Worm (Caenorhabditis elegans) whole organism, L2 larva: ENCODE measurements around the gene fem-3.

Source experiments
- C34F6.9 ChIP-seq: fragments of 150-350 bp; optimal IDR thresholded peaks from 2 replicates; lab custom pipeline; 2014; ENCODE audit warnings: missing biosample characterization, missing genetic modification characterization
- F13H6.1 ChIP-seq: sonication (generic microtip); optimal IDR thresholded peaks from 2 replicates; lab custom pipeline; 2016; ENCODE audit warnings: missing genetic modification characterization, missing compliant biosample characterization
- R02D3.7 ChIP-seq: fragments of 150-350 bp; optimal IDR thresholded peaks from 2 replicates; lab custom pipeline; 2014; ENCODE audit warnings: missing biosample characterization, missing genetic modification characterization
- Y55F3AM.14 ChIP-seq: fragments of 200-800 bp; sonication (Bioruptor generic); optimal IDR thresholded peaks from 2 replicates; lab custom pipeline; 2018; ENCODE audit warnings: mild to moderate bottlenecking, missing genetic modification characterization, missing compliant biosample characterization
- ZK546.5 ChIP-seq: sonication (generic microtip); optimal IDR thresholded peaks from 2 replicates; lab custom pipeline; 2017; ENCODE audit warnings: missing biosample characterization, missing genetic modification characterization
- alr-1 ChIP-seq: fragments of 150-350 bp; optimal IDR thresholded peaks from 2 replicates; lab custom pipeline; 2014; ENCODE audit warnings: missing biosample characterization, missing genetic modification characterization
- aly-2 ChIP-seq: fragments of 150-350 bp; optimal IDR thresholded peaks from 2 replicates; lab custom pipeline; 2014; ENCODE audit warnings: missing biosample characterization, missing genetic modification characterization
- ama-1 ChIP-seq: fragments of 150-350 bp; optimal IDR thresholded peaks from 2 replicates; lab custom pipeline; 2018; ENCODE audit warnings: inconsistent platforms
- blmp-1 ChIP-seq: sonication (generic microtip); optimal IDR thresholded peaks from 2 replicates; lab custom pipeline; 2017; ENCODE audit warnings: missing genetic modification characterization, mild to moderate bottlenecking, missing compliant biosample characterization, antibody characterized with exemption, moderate library complexity; ENCODE audit not compliant: insufficient read depth
- ceh-16 ChIP-seq: fragments of 150-350 bp; optimal IDR thresholded peaks from 2 replicates; lab custom pipeline; 2014; ENCODE audit warnings: missing biosample characterization, missing genetic modification characterization
- ceh-82 ChIP-seq: fragments of 150-350 bp; optimal IDR thresholded peaks from 2 replicates; lab custom pipeline; 2014; ENCODE audit warnings: missing biosample characterization, missing genetic modification characterization
- crh-2 ChIP-seq: sonication (generic microtip); optimal IDR thresholded peaks from 2 replicates; lab custom pipeline; 2017; ENCODE audit warnings: missing biosample characterization, missing genetic modification characterization
- dmd-4 ChIP-seq: sonication (generic microtip); optimal IDR thresholded peaks from 2 replicates; lab custom pipeline; 2017; ENCODE audit warnings: missing biosample characterization, missing genetic modification characterization
- egl-27 ChIP-seq: sonication (generic microtip); optimal IDR thresholded peaks from 3 replicates; lab custom pipeline; 2017; ENCODE audit warnings: missing biosample characterization, missing genetic modification reagents, missing genetic modification characterization
- elt-1 ChIP-seq: fragments of 150-350 bp; optimal IDR thresholded peaks from 2 replicates; lab custom pipeline; 2014; ENCODE audit warnings: missing biosample characterization, missing genetic modification characterization
- elt-3 ChIP-seq: sonication (generic microtip); optimal IDR thresholded peaks from 2 replicates; lab custom pipeline; 2017; ENCODE audit warnings: missing biosample characterization, missing genetic modification characterization
- lin-11 ChIP-seq: fragments of 150-350 bp; sonication (generic microtip); optimal IDR thresholded peaks from 2 replicates; lab custom pipeline; 2014; ENCODE audit warnings: missing biosample characterization, missing genetic modification characterization, inconsistent platforms, mixed read lengths
- lin-13 ChIP-seq: fragments of 150-350 bp; optimal IDR thresholded peaks from 2 replicates; lab custom pipeline; 2014; ENCODE audit warnings: missing biosample characterization, missing genetic modification reagents, missing genetic modification characterization
- lsy-2 ChIP-seq, 2 experiments: fragments of 150-350 bp in 1 of 2; sonication (generic microtip) in 1 of 2; optimal IDR thresholded peaks; 2 replicates each; lab custom pipeline; 2014 to 2017; ENCODE audit warnings: missing biosample characterization in 2 of 2, missing genetic modification characterization in 2 of 2
- mab-5 ChIP-seq: fragments of 150-350 bp; optimal IDR thresholded peaks from 2 replicates; lab custom pipeline; 2014; ENCODE audit warnings: missing biosample characterization, missing genetic modification characterization
- mbf-1 ChIP-seq: sonication (generic microtip); optimal IDR thresholded peaks from 2 replicates; lab custom pipeline; 2017; ENCODE audit warnings: missing biosample characterization, missing genetic modification characterization
- mdl-1 ChIP-seq, 2 experiments: fragments of 150-350 bp in 1 of 2; sonication (generic microtip) in 1 of 2; optimal IDR thresholded peaks; 2 replicates each; lab custom pipeline; 2017; ENCODE audit warnings: missing biosample characterization in 2 of 2, missing genetic modification characterization in 2 of 2
- nhr-10 ChIP-seq: sonication (generic microtip); optimal IDR thresholded peaks from 2 replicates; lab custom pipeline; 2017; ENCODE audit warnings: missing biosample characterization, missing genetic modification characterization
- nhr-11 ChIP-seq: fragments of 150-350 bp; optimal IDR thresholded peaks from 2 replicates; lab custom pipeline; 2014; ENCODE audit warnings: missing biosample characterization, missing genetic modification characterization
- nhr-12 ChIP-seq: fragments of 150-350 bp; optimal IDR thresholded peaks from 2 replicates; lab custom pipeline; 2014; ENCODE audit warnings: missing biosample characterization, missing genetic modification characterization
- nhr-23 ChIP-seq: fragments of 150-350 bp; optimal IDR thresholded peaks from 2 replicates; lab custom pipeline; 2014; ENCODE audit warnings: missing biosample characterization, missing genetic modification reagents, missing genetic modification characterization
- nhr-237 ChIP-seq: fragments of 150-350 bp; optimal IDR thresholded peaks from 2 replicates; lab custom pipeline; 2014; ENCODE audit warnings: missing biosample characterization, missing genetic modification characterization
- nhr-25 ChIP-seq: fragments of 150-350 bp; sonication (generic microtip); optimal IDR thresholded peaks from 3 replicates; lab custom pipeline; 2014; ENCODE audit warnings: missing biosample characterization, missing genetic modification characterization
- nhr-77 ChIP-seq: fragments of 150-350 bp; optimal IDR thresholded peaks from 2 replicates; lab custom pipeline; 2014; ENCODE audit warnings: missing biosample characterization, missing genetic modification characterization
- sem-4 ChIP-seq: fragments of 150-350 bp; optimal IDR thresholded peaks from 2 replicates; lab custom pipeline; 2014; ENCODE audit warnings: missing biosample characterization, missing genetic modification reagents, missing genetic modification characterization
- skn-1 ChIP-seq: sonication (generic microtip); optimal IDR thresholded peaks from 2 replicates; lab custom pipeline; 2017; ENCODE audit warnings: missing biosample characterization, missing genetic modification characterization
- sma-3 ChIP-seq: sonication (generic microtip); optimal IDR thresholded peaks from 2 replicates; lab custom pipeline; 2016; ENCODE audit warnings: missing genetic modification reagents, missing genetic modification characterization, missing compliant biosample characterization
- snpc-4 ChIP-seq: fragments of 150-350 bp; optimal IDR thresholded peaks from 2 replicates; lab custom pipeline; 2014; ENCODE audit warnings: missing biosample characterization, missing genetic modification characterization
- unc-39 ChIP-seq: fragments of 150-350 bp; optimal IDR thresholded peaks from 2 replicates; lab custom pipeline; 2014; ENCODE audit warnings: missing biosample characterization, missing genetic modification characterization
- unc-55 ChIP-seq: fragments of 150-350 bp; sonication (generic microtip); optimal IDR thresholded peaks from 3 replicates; lab custom pipeline; 2014; ENCODE audit warnings: missing biosample characterization, missing genetic modification reagents, missing genetic modification characterization
- unc-62 ChIP-seq: fragments of 150-350 bp; optimal IDR thresholded peaks from 2 replicates; lab custom pipeline; 2014; ENCODE audit warnings: missing biosample characterization, missing genetic modification reagents, missing genetic modification characterization
- zag-1 ChIP-seq: fragments of 150-350 bp; optimal IDR thresholded peaks from 2 replicates; lab custom pipeline; 2014; ENCODE audit warnings: missing biosample characterization, missing genetic modification characterization
- ztf-1 ChIP-seq: fragments of 200-800 bp; sonication (Bioruptor generic); conservative IDR thresholded peaks from 2 replicates; pipeline ENCODE4 v1.3.6; 2022; ENCODE audit warnings: missing genetic modification characterization, missing compliant biosample characterization
- ztf-11 ChIP-seq: sonication (generic microtip); optimal IDR thresholded peaks from 2 replicates; lab custom pipeline; 2017; ENCODE audit warnings: missing biosample characterization, missing genetic modification characterization
- ztf-4 ChIP-seq: fragments of 150-350 bp; optimal IDR thresholded peaks from 2 replicates; lab custom pipeline; 2014; ENCODE audit warnings: missing biosample characterization, missing genetic modification characterization

Gene fem-3

ce11 chrIV:9092011-9092410 lies 12.8 kb upstream of the fem-3 start:
- peak; percentile 42 for TF ChIP-seq C34F6.9 (tag; lab: Kevin White, UChicago)
- no peak for TF ChIP-seq elt-1 (tag; lab: Kevin White, UChicago)
- no peak for TF ChIP-seq blmp-1 (tag; lab: Kevin White, UChicago)
- TF ChIP-seq sem-4 (tag; lab: Kevin White, UChicago), result peak; percentile 55
- TF ChIP-seq R02D3.7 (tag; lab: Kevin White, UChicago), result no peak
- TF ChIP-seq F13H6.1 (tag; lab: Kevin White, UChicago), result peak; percentile 22
- TF ChIP-seq nhr-23, result no peak
- no peak for TF ChIP-seq egl-27 (tag; lab: Kevin White, UChicago)
- TF ChIP-seq dmd-4, result no peak
- no peak for TF ChIP-seq Y55F3AM.14 (GFP tag; lab: Kevin White, UChicago)
- TF ChIP-seq mdl-1 (tag; optimal IDR thresholded peaks at IDR 0.05; lab: Kevin White, UChicago), result no peak
- TF ChIP-seq nhr-77 (tag; lab: Kevin White, UChicago), result no peak
- TF ChIP-seq sma-3 (GFP tag; lab: Kevin White, UChicago), result no peak
- TF ChIP-seq unc-62 (GFP tag; lab: Kevin White, UChicago), result no peak
- TF ChIP-seq ztf-11 (tag; lab: Kevin White, UChicago), result no peak
- no peak for TF ChIP-seq nhr-12
- TF ChIP-seq nhr-237, result no peak
- no peak for TF ChIP-seq aly-2 (tag; lab: Kevin White, UChicago)
- TF ChIP-seq elt-3 (tag; lab: Kevin White, UChicago), result no peak
- TF ChIP-seq nhr-11 (tag; lab: Kevin White, UChicago), result no peak
- TF ChIP-seq ceh-16, result no peak
- TF ChIP-seq zag-1 (tag; lab: Kevin White, UChicago), result peak; percentile 36
- TF ChIP-seq unc-55 (GFP tag; lab: Kevin White, UChicago), result no peak
- peak in 1 of 2 experiments; percentile 31 for TF ChIP-seq lsy-2 (tag; optimal IDR thresholded peaks at IDR 0.05; lab: Kevin White, UChicago)
- peak; percentile 24 for TF ChIP-seq crh-2 (tag; lab: Kevin White, UChicago)
- no peak for TF ChIP-seq mbf-1
- TF ChIP-seq ZK546.5 (tag; lab: Kevin White, UChicago), result no peak
- TF ChIP-seq unc-39, result no peak
- TF ChIP-seq alr-1 (tag; lab: Kevin White, UChicago), result no peak
- no peak for TF ChIP-seq lin-13 (GFP tag; lab: Kevin White, UChicago)
- no peak for TF ChIP-seq ztf-4
- no peak for TF ChIP-seq ceh-82 (tag; lab: Kevin White, UChicago)
- TF ChIP-seq, all 48 proteins: peak for 6

- TF ChIP-seq ztf-4 (no peak), ztf-1 (GFP tag; lab: Robert Waterston, UW) (no peak), F13H6.1 (tag; lab: Kevin White, UChicago) (no peak), mbf-1 (no peak), snpc-4 (tag; lab: Kevin White, UChicago) (no peak), lin-13 (GFP tag; lab: Kevin White, UChicago) (no peak), dmd-4 (no peak), mab-5 (tag; lab: Kevin White, UChicago) (no peak), ztf-11 (tag; lab: Kevin White, UChicago) (no peak), mdl-1 (tag; optimal IDR thresholded peaks at IDR 0.05; lab: Kevin White, UChicago) (no peak), nhr-10 (no peak), nhr-12 (no peak), unc-62 (GFP tag; lab: Kevin White, UChicago) (no peak), nhr-23 (no peak)
- TF ChIP-seq, all 48 proteins: peak for 0
Observed at ce11 chrIV:9093932-9094331, 10.8 kb upstream of the fem-3 start, which contains the start of gene lpl-1. Gene lpl-1, minus strand, starts transcription at chrIV:9094032.

ce11 chrIV:9094356-9094755 lies 10.4 kb upstream of the fem-3 start, which contains the start of gene mrpl-42:
Gene mrpl-42, minus strand, starts transcription at chrIV:9094456.
- TF ChIP-seq ztf-11 (tag; lab: Kevin White, UChicago), result no peak
- TF ChIP-seq nhr-25 (tag; lab: Kevin White, UChicago), result no peak
- no peak for TF ChIP-seq sma-3 (GFP tag; lab: Kevin White, UChicago)
- TF ChIP-seq mdl-1 (tag; optimal IDR thresholded peaks at IDR 0.05; lab: Kevin White, UChicago), result no peak
- no peak for TF ChIP-seq ama-1 (lab: Kevin White, UChicago)

ce11 chrIV:9095553-9095952 lies 9.2 kb upstream of the fem-3 start, which contains the start of gene icln-1:
Gene icln-1, minus strand, starts transcription at chrIV:9095653.
- TF ChIP-seq lin-11 (tag; lab: Kevin White, UChicago) (no peak), blmp-1 (tag; lab: Kevin White, UChicago) (no peak), ztf-4 (no peak), R02D3.7 (tag; lab: Kevin White, UChicago) (no peak), nhr-23 (no peak), nhr-10 (no peak), elt-3 (tag; lab: Kevin White, UChicago) (no peak), sem-4 (tag; lab: Kevin White, UChicago) (no peak), nhr-12 (no peak), skn-1 (no peak), alr-1 (tag; lab: Kevin White, UChicago) (no peak), crh-2 (tag; lab: Kevin White, UChicago) (no peak)
